Worm (Caenorhabditis elegans) whole organism, late embryonic: Measurements from ENCODE around the gene acs-7.

Experiments
- K09A11.1 ChIP-seq: sonication (generic microtip); optimal IDR thresholded peaks from 2 replicates; lab custom pipeline; 2017; ENCODE audit warnings: antibody characterized with exemption, mild to moderate bottlenecking, missing genetic modification characterization, missing compliant biosample characterization; ENCODE audit not compliant: insufficient read depth
- ama-1 ChIP-seq: fragments of 150-350 bp; optimal IDR thresholded peaks from 2 replicates; lab custom pipeline; 2014
- ceh-31 ChIP-seq: sonication (generic microtip); optimal IDR thresholded peaks from 2 replicates; lab custom pipeline; 2016; ENCODE audit warnings: missing genetic modification characterization, missing compliant biosample characterization
- dmd-4 ChIP-seq: sonication (generic microtip); optimal IDR thresholded peaks from 2 replicates; lab custom pipeline; 2016; ENCODE audit warnings: borderline replicate concordance, missing genetic modification characterization, missing compliant biosample characterization
- fax-1 ChIP-seq: sonication (generic microtip); optimal IDR thresholded peaks from 2 replicates; lab custom pipeline; 2016; ENCODE audit warnings: missing genotype, missing genetic modification characterization, missing compliant biosample characterization
- lin-11 ChIP-seq: fragments of 200-800 bp; sonication (Bioruptor generic); optimal IDR thresholded peaks from 2 replicates; lab custom pipeline; 2018; ENCODE audit warnings: mild to moderate bottlenecking, missing genetic modification characterization, missing compliant biosample characterization
- pag-3 ChIP-seq: sonication (generic microtip); optimal IDR thresholded peaks from 2 replicates; lab custom pipeline; 2016; ENCODE audit warnings: missing compliant biosample characterization, missing genetic modification characterization, borderline replicate concordance
- rnt-1 ChIP-seq: sonication (generic microtip); optimal IDR thresholded peaks from 2 replicates; lab custom pipeline; 2016; ENCODE audit warnings: missing genetic modification characterization, missing compliant biosample characterization
- sox-2 ChIP-seq: fragments of 200-800 bp; sonication (Bioruptor generic); IDR thresholded peaks from 2 replicates; pipeline ENCODE4 v1.3.6; 2022; ENCODE audit warnings: missing genetic modification reagents, missing genetic modification characterization, missing compliant biosample characterization
- sox-4 ChIP-seq: sonication (generic microtip); optimal IDR thresholded peaks from 2 replicates; lab custom pipeline; 2017; ENCODE audit warnings: mild to moderate bottlenecking, missing genetic modification characterization, inconsistent platforms, missing compliant biosample characterization

- no peak for TF ChIP-seq ama-1 (lab: Kevin White, UChicago)
- TF ChIP-seq lin-11 (tag; lab: Kevin White, UChicago): no peak
- no peak for TF ChIP-seq fax-1 (tag; lab: Kevin White, UChicago)
- no peak for TF ChIP-seq pag-3 (tag; lab: Kevin White, UChicago)
- TF ChIP-seq ceh-31: no peak
- TF ChIP-seq sox-2: no peak
- no peak for TF ChIP-seq sox-4 (tag; lab: Kevin White, UChicago)
- no peak for TF ChIP-seq dmd-4 (tag; lab: Kevin White, UChicago)
- no peak for TF ChIP-seq K09A11.1
- TF ChIP-seq rnt-1 (tag; lab: Kevin White, UChicago): no peak
Observed at ce11 chrII:9284358-9285170, 7.3 kb upstream of the acs-7 start.
